Fruit fly (Drosophila melanogaster): Measurements from ENCODE around the gene MED31.
A peak's percentile ranks its signal among the peaks of the same experiment; 100 is the strongest.

The MED31 gene

DNA sequence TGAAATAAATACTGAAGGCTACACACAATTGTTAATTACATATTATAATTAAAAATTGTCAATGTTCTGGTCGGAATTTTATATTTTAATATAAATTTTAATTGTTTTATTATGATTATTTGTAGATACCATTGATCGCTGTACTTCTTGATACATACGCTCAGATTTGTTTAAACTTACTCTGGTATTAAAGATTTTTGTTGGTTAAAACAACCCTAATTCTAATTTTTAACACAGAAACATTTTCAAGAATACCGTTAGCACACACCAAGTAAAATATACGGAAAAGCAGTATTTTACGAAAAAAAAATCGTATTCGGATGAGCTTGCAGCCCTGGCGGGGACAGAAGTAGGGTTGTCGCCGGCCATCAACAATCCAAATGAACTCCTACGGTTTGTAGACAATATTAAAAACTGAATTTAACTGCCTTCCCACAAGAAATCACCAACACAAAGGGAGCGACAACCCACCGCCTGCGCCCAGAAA lies at the start of gene MED31, which contains the start of the genes CG9775 and slx1:
MED31 (plus strand) TSS at position 348 of the 487 bp plus-strand sequence.
CG9775 (minus strand) TSS at position 223 of the 487 bp plus-strand sequence.
slx1 (plus strand) TSS at position 348 of the 487 bp plus-strand sequence.
- peak; percentile 75 for TF ChIP-seq Sox15 (GFP tag; optimal IDR thresholded peaks at IDR 0.05)
- peak; percentile 81 for TF ChIP-seq CG34406 (GFP tag; optimal IDR thresholded peaks at IDR 0.05)
- peak; percentile 35 for TF ChIP-seq Eip75B (GFP tag; optimal IDR thresholded peaks at IDR 0.05)
- TF ChIP-seq CG11762 (GFP tag; optimal IDR thresholded peaks at IDR 0.05; ENCODE audit: insufficient read depth) = peak; percentile 51
- TF ChIP-seq Sox102F (GFP tag; optimal IDR thresholded peaks at IDR 0.05) = peak; percentile 41
- peak; percentile 74 for TF ChIP-seq Lpt (GFP tag; optimal IDR thresholded peaks at IDR 0.05)
- TF ChIP-seq fd85E (GFP tag; optimal IDR thresholded peaks at IDR 0.05) = no peak
- no peak for TF ChIP-seq Hr38 (GFP tag; optimal IDR thresholded peaks at IDR 0.05)
- peak; percentile 62 for TF ChIP-seq CG11902 (GFP tag; optimal IDR thresholded peaks at IDR 0.05)
- TF ChIP-seq Ets21C (GFP tag; optimal IDR thresholded peaks at IDR 0.05) = peak; percentile 35
- TF ChIP-seq Met (GFP tag; optimal IDR thresholded peaks at IDR 0.05) = peak; percentile 64
- TF ChIP-seq CG3919 (GFP tag; optimal IDR thresholded peaks at IDR 0.05) = peak; percentile 74
- TF ChIP-seq CG7368 (GFP tag; optimal IDR thresholded peaks at IDR 0.05) = peak; percentile 60
- TF ChIP-seq lz (GFP tag; optimal IDR thresholded peaks at IDR 0.05) = peak; percentile 74
- peak; percentile 84 for TF ChIP-seq acj6 (GFP tag; optimal IDR thresholded peaks at IDR 0.05)
- TF ChIP-seq pdm3 (GFP tag; optimal IDR thresholded peaks at IDR 0.05) = peak; percentile 53
- TF ChIP-seq OdsH (GFP tag; optimal IDR thresholded peaks at IDR 0.05) = peak; percentile 85
- TF ChIP-seq CG10669 (GFP tag; optimal IDR thresholded peaks at IDR 0.05) = peak; percentile 77
- peak; percentile 65 for TF ChIP-seq net (GFP tag; optimal IDR thresholded peaks at IDR 0.05)
- TF ChIP-seq svp (GFP tag) = no peak
- TF ChIP-seq Hr4 (GFP tag; optimal IDR thresholded peaks at IDR 0.05) = peak; percentile 70
- TF ChIP-seq salr (GFP tag; optimal IDR thresholded peaks at IDR 0.05) = peak in 1 of 2 experiments; percentile 77
- peak; percentile 67 for TF ChIP-seq Gug (GFP tag; IDR thresholded peaks at IDR 0.05)
- TF ChIP-seq cyc (GFP tag; optimal IDR thresholded peaks at IDR 0.05) = peak; percentile 76
- no peak for TF ChIP-seq CG16779 (tag; optimal IDR thresholded peaks at IDR 0.05)
- peak; percentile 81 for TF ChIP-seq achi (GFP tag; optimal IDR thresholded peaks at IDR 0.05)
- TF ChIP-seq CG32006 (GFP tag; optimal IDR thresholded peaks at IDR 0.05) = peak; percentile 86
- peak; percentile 8 for TF ChIP-seq fkh (GFP tag; optimal IDR thresholded peaks at IDR 0.05)
- TF ChIP-seq CG3032 (tag; optimal IDR thresholded peaks at IDR 0.05) = peak; percentile 85
- peak; percentile 80 for TF ChIP-seq CG4318 (GFP tag; optimal IDR thresholded peaks at IDR 0.05)
- peak; percentile 82 for TF ChIP-seq CG15336 (GFP tag; IDR thresholded peaks at IDR 0.05)
- peak; percentile 60 for TF ChIP-seq CG6792 (GFP tag; optimal IDR thresholded peaks at IDR 0.05)
- TF ChIP-seq CG8319 (GFP tag; optimal IDR thresholded peaks at IDR 0.05) = peak; percentile 53
- TF ChIP-seq esn (GFP tag; optimal IDR thresholded peaks at IDR 0.05) = peak; percentile 72
- peak; percentile 60 for TF ChIP-seq Smox (GFP tag; optimal IDR thresholded peaks at IDR 0.05)
- peak; percentile 78 for TF ChIP-seq Ets96B (tag; optimal IDR thresholded peaks at IDR 0.05)
- TF ChIP-seq Hr39 (GFP tag; optimal IDR thresholded peaks at IDR 0.05) = peak; percentile 59
- peak; percentile 67 for TF ChIP-seq Sox14 (GFP tag; optimal IDR thresholded peaks at IDR 0.05)
- peak; percentile 83 for TF ChIP-seq CG11294 (GFP tag; IDR thresholded peaks at IDR 0.05)
- no peak for TF ChIP-seq Eip93F (GFP tag; optimal IDR thresholded peaks at IDR 0.05)
- TF ChIP-seq fd59A (GFP tag; optimal IDR thresholded peaks at IDR 0.05) = peak; percentile 30
- TF ChIP-seq vri (GFP tag; optimal IDR thresholded peaks at IDR 0.05) = no peak
- peak in 1 of 2 experiments; percentile 54 for TF ChIP-seq ss (GFP tag; optimal IDR thresholded peaks at IDR 0.05)
- TF ChIP-seq CG8632 (GFP tag; optimal IDR thresholded peaks at IDR 0.05) = peak; percentile 78
- peak; percentile 43 for TF ChIP-seq dac (GFP tag; optimal IDR thresholded peaks at IDR 0.05)
- TF ChIP-seq spab (GFP tag; optimal IDR thresholded peaks at IDR 0.05) = no peak
- TF ChIP-seq CG10631 (GFP tag; optimal IDR thresholded peaks at IDR 0.05) = peak; percentile 85
- TF ChIP-seq CG6854 (GFP tag; optimal IDR thresholded peaks at IDR 0.05) = no peak
- TF ChIP-seq topi (GFP tag; optimal IDR thresholded peaks at IDR 0.05) = peak; percentile 43
- peak; percentile 51 for TF ChIP-seq CG6808 (GFP tag; optimal IDR thresholded peaks at IDR 0.05)
- peak; percentile 48 for TF ChIP-seq CG1621 (tag; optimal IDR thresholded peaks at IDR 0.05)
- TF ChIP-seq Eip78C (GFP tag) = peak; percentile 87

Data from whole organism, prepupa.